Worm (Caenorhabditis elegans): ENCODE measurements around the gene ugt-58.

Gene ugt-58

DNA sequence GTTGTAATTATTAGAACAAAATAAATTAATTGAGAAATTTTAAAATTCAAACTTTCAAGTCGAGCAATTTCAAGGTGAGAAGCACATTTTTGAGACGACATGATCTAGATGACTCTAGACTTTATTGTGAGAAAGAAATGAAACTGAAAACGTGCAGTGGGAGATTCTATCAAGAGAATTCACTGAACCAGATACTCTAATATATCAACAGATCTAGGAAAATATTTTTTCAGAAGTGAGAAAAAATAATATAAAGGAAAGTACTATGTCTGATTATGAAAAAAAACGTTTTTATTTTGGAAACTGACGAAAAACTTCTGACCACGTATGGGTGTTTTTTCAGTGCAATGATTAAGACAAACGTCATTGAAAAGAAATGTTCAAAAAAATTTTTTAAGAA lies 45.9 kb downstream of the ugt-58 start, which contains the start of gene sra-3:
Gene sra-3, minus strand, starts transcription at position 101 of the 400 bp plus-strand sequence.
- no peak for TF ChIP-seq mdl-1 (tag; optimal IDR thresholded peaks at IDR 0.05)
- no peak for TF ChIP-seq F10B5.3 (tag; optimal IDR thresholded peaks at IDR 0.05)
- no peak for TF ChIP-seq ZK546.5 (tag; optimal IDR thresholded peaks at IDR 0.05)

DNA sequence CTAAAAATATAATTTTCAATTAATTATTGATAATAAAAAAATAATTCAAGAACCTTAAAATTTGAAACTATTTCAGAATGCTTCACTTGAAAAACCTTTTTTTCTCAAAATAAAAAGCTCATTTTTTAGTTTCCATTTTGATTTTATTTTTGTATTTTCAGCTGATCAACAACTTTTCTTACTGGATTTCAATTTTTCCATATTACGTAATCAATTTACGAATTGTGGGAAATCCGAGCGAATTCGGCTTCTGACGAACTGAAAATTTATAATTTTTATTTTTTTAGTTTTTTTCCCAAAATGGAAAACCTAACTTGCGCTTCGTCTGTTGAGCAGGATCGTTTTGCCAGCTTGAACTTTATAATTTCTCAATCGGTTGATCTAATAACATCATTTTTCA lies 49.2 kb downstream of the ugt-58 start, which contains the start of gene sra-8:
Gene sra-8, plus strand, starts transcription at position 301 of the 400 bp plus-strand sequence.
- no peak for TF ChIP-seq nhr-41 (GFP tag; IDR thresholded peaks at IDR 0.05)
- TF ChIP-seq nhr-48 (tag; optimal IDR thresholded peaks at IDR 0.05): no peak
- no peak for TF ChIP-seq egl-27 (tag; optimal IDR thresholded peaks at IDR 0.05)
- no peak for TF ChIP-seq T20F7.1 (GFP tag; optimal IDR thresholded peaks at IDR 0.05)
- TF ChIP-seq ztf-7 (tag; optimal IDR thresholded peaks at IDR 0.05): no peak
- TF ChIP-seq unc-130 (GFP tag; optimal IDR thresholded peaks at IDR 0.05): no peak

All from whole organism, L4 larva.